Fruit fly (Drosophila melanogaster) whole organism: ENCODE results near the gene CG33770.

Experiments used
- Dll ChIP-seq: fragments of >200 bp; optimal IDR thresholded peaks from 2 replicates; lab custom pipeline; 2017
- psq ChIP-seq: fragments of >200 bp; optimal IDR thresholded peaks from 2 replicates; lab custom pipeline; 2017

- no peak for TF ChIP-seq Dll
- TF ChIP-seq psq (lab: Kevin White, UChicago): no peak
These were observed at the start of gene CG33770 for dm6 chr3L:22648372-22648771.
